Worm (Caenorhabditis elegans): Measurements from ENCODE around the gene K07E3.9.

K07E3.9 gene

DNA sequence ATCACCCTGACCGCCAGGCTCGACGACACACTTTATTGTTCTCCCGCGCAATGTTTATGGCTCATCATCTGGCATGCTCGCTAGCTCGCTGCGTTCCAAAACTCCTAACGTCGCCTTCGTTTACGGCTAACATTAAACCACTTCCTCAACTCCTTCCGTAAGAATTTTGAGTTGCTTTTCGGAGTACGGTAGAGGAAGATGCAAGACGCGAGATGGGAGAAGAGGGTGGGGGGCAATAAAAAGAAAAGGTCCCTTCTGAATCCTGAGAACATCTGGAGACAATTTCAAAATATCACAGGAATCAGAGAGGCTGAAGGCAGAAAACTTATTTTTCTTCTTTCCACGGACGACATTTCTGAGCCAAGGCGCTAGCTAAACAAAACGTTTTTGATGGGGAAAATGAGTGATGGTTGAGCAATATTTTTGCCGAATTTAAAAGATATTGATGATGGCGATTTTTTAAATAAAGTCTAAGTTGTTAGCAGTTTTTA, 9.9 kb downstream of the K07E3.9 start:
- TF ChIP-seq hlh-15 (tag; optimal IDR thresholded peaks at IDR 0.05) (no peak), hlh-8 (tag; optimal IDR thresholded peaks at IDR 0.05) (peak; percentile 98)

DNA sequence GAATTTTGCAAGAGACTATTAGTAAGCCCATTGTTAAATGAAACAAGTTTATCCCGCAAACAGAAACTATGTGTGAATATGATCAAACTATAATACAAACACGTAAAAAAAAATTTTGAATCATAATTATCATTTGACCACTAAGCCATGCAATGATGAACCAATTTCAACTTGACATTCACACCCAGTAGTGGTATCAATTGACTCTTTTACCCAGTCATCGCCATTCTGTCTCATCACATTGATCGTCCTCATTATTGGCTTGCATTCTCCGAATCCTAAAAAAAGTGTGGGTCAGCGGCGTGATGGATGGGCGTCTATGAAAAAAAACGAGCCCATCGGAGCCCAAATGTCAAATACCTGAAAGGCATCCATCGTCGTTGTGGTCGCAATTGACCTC, 12.3 kb downstream of the K07E3.9 start:
- TF ChIP-seq mec-3 (tag; optimal IDR thresholded peaks at IDR 0.05; ENCODE audit: borderline replicate concordance) (no peak), nhr-232 (tag; optimal IDR thresholded peaks at IDR 0.05) (no peak), rnt-1 (tag; optimal IDR thresholded peaks at IDR 0.05) (no peak), K02D7.2 (tag; optimal IDR thresholded peaks at IDR 0.05) (no peak), Y22D7AL.16 (tag; optimal IDR thresholded peaks at IDR 0.05) (no peak), ceh-2 (tag; optimal IDR thresholded peaks at IDR 0.05) (no peak), pros-1 (tag; optimal IDR thresholded peaks at IDR 0.05) (no peak), ceh-48 (tag; optimal IDR thresholded peaks at IDR 0.05) (no peak), K09A11.1 (tag; optimal IDR thresholded peaks at IDR 0.05; ENCODE audit: insufficient read depth) (no peak), ceh-30 (tag; optimal IDR thresholded peaks at IDR 0.05) (no peak), fax-1 (tag; optimal IDR thresholded peaks at IDR 0.05) (no peak), ceh-6 (GFP tag; optimal IDR thresholded peaks at IDR 0.05) (no peak), fkh-6 (tag; optimal IDR thresholded peaks at IDR 0.05) (no peak), lim-6 (tag; optimal IDR thresholded peaks at IDR 0.05) (no peak), unc-42 (tag; optimal IDR thresholded peaks at IDR 0.05) (no peak), ceh-22 (tag; optimal IDR thresholded peaks at IDR 0.05) (no peak), pha-2 (tag; optimal IDR thresholded peaks at IDR 0.05) (no peak), ceh-19 (GFP tag; optimal IDR thresholded peaks at IDR 0.05) (no peak), tbx-2 (tag; optimal IDR thresholded peaks at IDR 0.05) (no peak), odd-2 (tag; optimal IDR thresholded peaks at IDR 0.05) (no peak)

DNA sequence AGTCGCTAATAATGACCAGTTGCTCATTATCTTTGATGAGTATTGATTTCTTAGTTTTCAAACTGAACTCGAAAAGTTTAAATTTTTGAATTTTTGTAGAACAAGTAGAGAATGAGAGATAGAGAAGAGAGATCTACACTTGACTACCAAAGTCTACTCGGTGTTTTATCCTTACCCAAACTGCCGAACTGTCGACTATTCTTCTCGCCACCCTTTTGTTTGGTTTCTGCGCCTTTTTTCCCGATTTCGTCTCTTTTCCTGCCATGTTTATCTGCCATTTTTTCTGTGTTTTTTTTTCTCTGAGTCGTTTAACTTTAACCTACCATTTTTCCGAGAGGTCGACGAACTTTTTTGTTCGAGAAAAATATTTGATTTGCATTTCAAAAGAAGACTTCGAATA, 15.2 kb downstream of the K07E3.9 start, which contains the start of gene C02B8.12:
Gene C02B8.12 (minus strand): TSS at position 175 of the 400 bp plus-strand sequence.
- TF ChIP-seq C38D4.7 (GFP tag; optimal IDR thresholded peaks at IDR 0.05), result no peak
- TF ChIP-seq K09A11.1 (tag; optimal IDR thresholded peaks at IDR 0.05; ENCODE audit: insufficient read depth), result no peak
- TF ChIP-seq unc-86 (tag; optimal IDR thresholded peaks at IDR 0.05), result no peak
- TF ChIP-seq hlh-13 (GFP tag; optimal IDR thresholded peaks at IDR 0.05), result no peak
- TF ChIP-seq ttx-3 (tag; optimal IDR thresholded peaks at IDR 0.05), result no peak
- TF ChIP-seq rnt-1 (tag; optimal IDR thresholded peaks at IDR 0.05), result no peak
- TF ChIP-seq madf-2 (tag; optimal IDR thresholded peaks at IDR 0.05), result no peak
- TF ChIP-seq che-1 (tag; optimal IDR thresholded peaks at IDR 0.05), result no peak

DNA sequence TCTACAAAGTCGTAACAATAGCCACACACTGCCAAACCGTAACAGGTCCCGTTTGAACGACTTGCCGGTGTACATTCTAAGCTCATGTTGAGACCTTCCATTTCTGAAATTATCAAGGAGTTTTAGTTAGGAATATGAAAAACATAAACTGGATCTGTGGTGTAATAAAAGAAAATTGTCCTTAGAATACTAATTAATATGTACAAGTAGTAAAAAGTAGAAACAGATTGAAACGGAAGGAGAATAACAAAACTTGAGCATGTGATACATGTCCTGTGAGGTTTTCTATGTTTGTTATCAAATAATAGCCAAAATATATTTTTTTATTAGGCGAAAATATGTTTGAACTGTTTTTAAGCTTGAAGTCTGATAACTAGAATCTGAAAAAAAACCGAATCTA, 21.5 kb downstream of the K07E3.9 start, which contains the start of gene frpr-1:
Gene frpr-1 (minus strand): TSS at position 101 of the 400 bp plus-strand sequence.
- no peak for TF ChIP-seq pat-9 (tag; optimal IDR thresholded peaks at IDR 0.05)
- no peak for TF ChIP-seq nhr-11 (tag; optimal IDR thresholded peaks at IDR 0.05)
- no peak for TF ChIP-seq ceh-19 (GFP tag; optimal IDR thresholded peaks at IDR 0.05)
- no peak for TF ChIP-seq ttx-3 (tag; optimal IDR thresholded peaks at IDR 0.05)
- no peak for TF ChIP-seq ceh-14 (tag; optimal IDR thresholded peaks at IDR 0.05)
- TF ChIP-seq nhr-232 (tag; optimal IDR thresholded peaks at IDR 0.05), result no peak
- TF ChIP-seq ceh-6 (GFP tag; optimal IDR thresholded peaks at IDR 0.05), result no peak
- no peak for TF ChIP-seq pha-2 (tag; optimal IDR thresholded peaks at IDR 0.05)
- no peak for TF ChIP-seq lim-6 (tag; optimal IDR thresholded peaks at IDR 0.05)
- no peak for TF ChIP-seq dve-1 (tag; optimal IDR thresholded peaks at IDR 0.05)
- no peak for TF ChIP-seq pqm-1 (tag; optimal IDR thresholded peaks at IDR 0.05)
- no peak for TF ChIP-seq gmeb-2 (tag; optimal IDR thresholded peaks at IDR 0.05)
- TF ChIP-seq hlh-30 (tag; optimal IDR thresholded peaks at IDR 0.05; ENCODE audit: insufficient read depth), result no peak

All from whole organism, late embryonic.